Worm (Caenorhabditis elegans): Measurements from ENCODE around the gene taf-11.1.

taf-11.1 gene

DNA sequence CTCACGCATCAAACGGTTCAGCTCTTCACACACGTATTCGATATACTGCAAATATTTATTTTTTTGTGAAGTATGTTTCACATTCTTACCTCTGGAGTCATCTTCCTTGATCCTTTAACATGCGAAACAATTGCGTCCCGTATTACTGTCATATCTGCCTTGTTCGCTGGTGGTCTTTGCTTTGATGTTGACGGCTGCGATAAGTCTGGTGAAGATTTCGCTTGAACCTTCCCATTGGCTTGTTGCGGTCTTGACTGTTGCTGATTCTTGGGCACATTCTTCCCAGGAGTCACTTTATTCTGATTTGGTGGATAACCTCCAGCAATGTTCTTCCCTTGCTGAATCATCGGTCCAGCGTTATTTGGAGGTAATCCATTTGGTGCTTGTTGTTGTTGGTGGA, 48.2 kb downstream of the taf-11.1 start:
- no peak for TF ChIP-seq lin-13 (tag; optimal IDR thresholded peaks at IDR 0.05)
- no peak for TF ChIP-seq ceh-83 (GFP tag; optimal IDR thresholded peaks at IDR 0.05)
- TF ChIP-seq mep-1 (tag; optimal IDR thresholded peaks at IDR 0.05), result no peak
